Worm (Caenorhabditis elegans): ENCODE data around the gene Y111B2A.2.

- no peak for TF ChIP-seq W03F9.2 (tag; optimal IDR thresholded peaks at IDR 0.05)
- TF ChIP-seq him-1 (tag; optimal IDR thresholded peaks at IDR 0.05): no peak
- no peak for TF ChIP-seq dao-5 (tag; optimal IDR thresholded peaks at IDR 0.05)
Measured at ce11 chrIII:12496449-12496848, 563 bp downstream of the Y111B2A.2 start, which contains the start of gene herd-1.

All from whole organism, L4/young adult.